Worm (Caenorhabditis elegans): Measurements from ENCODE around the gene nhr-187.

- no peak for TF ChIP-seq unc-62 (GFP tag; optimal IDR thresholded peaks at IDR 0.05)
- no peak for TF ChIP-seq ceh-43 (GFP tag; optimal IDR thresholded peaks at IDR 0.05)
- no peak for TF ChIP-seq mep-1 (tag; optimal IDR thresholded peaks at IDR 0.05)
- no peak for TF ChIP-seq lin-13 (tag; optimal IDR thresholded peaks at IDR 0.05)
- no peak for TF ChIP-seq nhr-2 (tag; optimal IDR thresholded peaks at IDR 0.05)
- no peak for TF ChIP-seq nhr-28 (tag; optimal IDR thresholded peaks at IDR 0.05)
- no peak for TF ChIP-seq nhr-237 (tag; optimal IDR thresholded peaks at IDR 0.05)
- TF ChIP-seq elt-1 (tag; optimal IDR thresholded peaks at IDR 0.05; ENCODE audit: borderline replicate concordance, insufficient read depth), result no peak
- TF ChIP-seq ceh-39 (tag; optimal IDR thresholded peaks at IDR 0.05), result no peak
- no peak for TF ChIP-seq ham-2 (GFP tag; optimal IDR thresholded peaks at IDR 0.05)
- no peak for TF ChIP-seq unc-120 (tag; optimal IDR thresholded peaks at IDR 0.05; ENCODE audit: poor library complexity, severe bottlenecking)
- no peak for TF ChIP-seq lsy-2 (tag; optimal IDR thresholded peaks at IDR 0.05)
- no peak for TF ChIP-seq unc-39 (tag; optimal IDR thresholded peaks at IDR 0.05)
Observed at ce11 chrV:3902458-3903157, 39.9 kb upstream of the nhr-187 start, which contains the start of the genes str-229 and srh-190.

All from whole organism, mixed stage, embryonic.